Worm (Caenorhabditis elegans): ENCODE results near the gene scc-1.

The scc-1 gene

DNA sequence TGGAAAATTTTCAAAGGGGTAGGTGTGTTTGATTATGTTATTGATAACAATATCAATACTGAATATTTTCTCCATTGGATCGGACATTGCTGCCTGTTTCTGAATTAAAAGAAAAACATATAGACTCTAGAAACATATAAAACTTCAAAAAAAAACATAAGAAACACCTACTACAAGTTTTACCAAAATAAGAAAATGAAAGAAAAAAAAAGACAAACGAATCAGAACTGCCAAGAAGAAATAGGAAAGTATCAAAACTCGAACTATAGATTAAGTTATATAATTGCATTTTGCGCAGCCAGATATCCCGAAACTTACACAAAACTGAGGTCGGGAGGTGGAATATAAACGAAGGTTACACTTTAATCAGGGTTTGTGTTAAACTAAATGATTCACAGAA lies 33.2 kb upstream of the scc-1 start, which contains the start of gene T05A7.11:
T05A7.11 (minus strand) TSS at position 101 of the 400 bp plus-strand sequence.
- no peak for TF ChIP-seq ref-2 (tag; optimal IDR thresholded peaks at IDR 0.05)
- TF ChIP-seq pqm-1 (tag; optimal IDR thresholded peaks at IDR 0.05): no peak
- TF ChIP-seq tbx-2 (tag; optimal IDR thresholded peaks at IDR 0.05): no peak
- no peak for TF ChIP-seq sox-2 (GFP tag; IDR thresholded peaks at IDR 0.05)
- no peak for TF ChIP-seq sox-4 (tag; optimal IDR thresholded peaks at IDR 0.05)
- TF ChIP-seq ceh-45 (GFP tag; IDR thresholded peaks at IDR 0.05): no peak
- TF ChIP-seq ceh-22 (tag; optimal IDR thresholded peaks at IDR 0.05): no peak

- TF ChIP-seq C08G9.2 (tag; optimal IDR thresholded peaks at IDR 0.05) (no peak), ttx-3 (tag; optimal IDR thresholded peaks at IDR 0.05) (no peak), ceh-2 (tag; optimal IDR thresholded peaks at IDR 0.05) (no peak), ama-1 (optimal IDR thresholded peaks at IDR 0.05) (no peak), fkh-6 (tag; optimal IDR thresholded peaks at IDR 0.05) (no peak), ceh-18 (tag; optimal IDR thresholded peaks at IDR 0.05) (no peak), ref-2 (tag; optimal IDR thresholded peaks at IDR 0.05) (no peak)
Observed at ce11 chrII:4667572-4667971, 30.9 kb upstream of the scc-1 start, which contains the start of gene fut-5. Gene fut-5 (minus strand): TSS chrII:4667672.

ce11 chrII:4671692-4672091 lies 26.8 kb upstream of the scc-1 start, which contains the start of gene T05A7.6:
Gene T05A7.6 (minus strand): TSS chrII:4671792.
- no peak for TF ChIP-seq unc-86 (tag; optimal IDR thresholded peaks at IDR 0.05)
- TF ChIP-seq ets-4 (tag; optimal IDR thresholded peaks at IDR 0.05): no peak
- no peak for TF ChIP-seq hlh-15 (tag; optimal IDR thresholded peaks at IDR 0.05)
- no peak for TF ChIP-seq pha-2 (tag; optimal IDR thresholded peaks at IDR 0.05)
- no peak for TF ChIP-seq madf-2 (tag; optimal IDR thresholded peaks at IDR 0.05)
- TF ChIP-seq elt-4 (tag; optimal IDR thresholded peaks at IDR 0.05): no peak
- no peak for TF ChIP-seq ahr-1 (tag; optimal IDR thresholded peaks at IDR 0.05)
- no peak for TF ChIP-seq T23F11.4 (GFP tag; optimal IDR thresholded peaks at IDR 0.05)

DNA sequence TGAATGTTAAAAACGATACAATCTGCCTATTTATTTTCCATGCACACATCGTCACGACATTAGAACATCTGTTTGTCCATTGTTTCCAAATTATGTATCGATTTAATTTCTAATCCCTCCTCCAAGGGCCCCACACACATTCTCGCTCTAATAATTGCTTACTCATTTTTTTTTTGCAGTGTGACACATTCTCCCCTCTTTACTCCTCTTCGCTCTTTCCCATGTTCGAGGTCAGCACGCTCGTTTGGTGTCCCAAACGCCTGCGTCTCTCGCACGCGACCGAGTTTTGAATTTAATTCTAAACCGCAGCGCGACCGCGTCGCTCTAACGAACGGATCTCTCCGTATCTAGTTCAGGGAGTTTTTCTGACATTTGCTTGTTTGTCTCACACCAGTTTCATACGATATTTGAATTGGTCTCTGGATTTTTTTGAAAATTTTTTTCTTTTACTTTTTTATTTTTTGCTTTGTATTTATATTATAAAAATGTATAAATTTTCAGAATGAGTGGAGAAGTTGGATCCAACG lies 25.9 kb upstream of the scc-1 start, which contains the start of the genes clec-140 and hmg-11:
clec-140 (plus strand) TSS at position 477 of the 527 bp plus-strand sequence.
hmg-11 (plus strand) TSS at position 502 of the 527 bp plus-strand sequence.
- TF ChIP-seq pha-4 (tag; optimal IDR thresholded peaks at IDR 0.05) (no peak), tbx-7 (tag; optimal IDR thresholded peaks at IDR 0.05) (no peak), nfya-1 (tag; optimal IDR thresholded peaks at IDR 0.05) (peak; percentile 64), K02D7.2 (tag; optimal IDR thresholded peaks at IDR 0.05) (no peak), hlh-8 (tag; optimal IDR thresholded peaks at IDR 0.05) (peak; percentile 52), che-1 (tag; optimal IDR thresholded peaks at IDR 0.05) (no peak), Y22D7AL.16 (tag; optimal IDR thresholded peaks at IDR 0.05) (no peak), hlh-6 (tag; optimal IDR thresholded peaks at IDR 0.05) (no peak), ama-1 (optimal IDR thresholded peaks at IDR 0.05) (no peak), ceh-24 (tag; optimal IDR thresholded peaks at IDR 0.05) (no peak), rnt-1 (tag; optimal IDR thresholded peaks at IDR 0.05) (peak; percentile 68), sox-4 (tag; optimal IDR thresholded peaks at IDR 0.05) (no peak), fkh-6 (tag; optimal IDR thresholded peaks at IDR 0.05) (no peak), ceh-31 (tag; optimal IDR thresholded peaks at IDR 0.05) (peak; percentile 63), tbx-2 (tag; optimal IDR thresholded peaks at IDR 0.05) (peak; percentile 71), hlh-13 (GFP tag; optimal IDR thresholded peaks at IDR 0.05) (no peak), unc-3 (GFP tag; conservative IDR thresholded peaks at IDR 0.05) (no peak), unc-3 (tag; optimal IDR thresholded peaks at IDR 0.05) (no peak), mec-3 (tag; optimal IDR thresholded peaks at IDR 0.05; ENCODE audit: borderline replicate concordance) (no peak), ceh-45 (GFP tag; IDR thresholded peaks at IDR 0.05) (no peak), ttx-3 (tag; optimal IDR thresholded peaks at IDR 0.05) (no peak), syd-9 (tag; optimal IDR thresholded peaks at IDR 0.05) (peak; percentile 37), fkh-10 (GFP tag; optimal IDR thresholded peaks at IDR 0.05) (no peak), ceh-6 (GFP tag; optimal IDR thresholded peaks at IDR 0.05) (no peak), lin-11 (tag; optimal IDR thresholded peaks at IDR 0.05) (no peak), ahr-1 (tag; optimal IDR thresholded peaks at IDR 0.05) (no peak), nhr-232 (tag; optimal IDR thresholded peaks at IDR 0.05) (no peak), dmd-4 (tag; optimal IDR thresholded peaks at IDR 0.05; ENCODE audit: borderline replicate concordance) (no peak), sdc-2 (tag; optimal IDR thresholded peaks at IDR 0.05) (no peak), elt-2 (tag; optimal IDR thresholded peaks at IDR 0.05) (peak; percentile 43), sox-2 (GFP tag; IDR thresholded peaks at IDR 0.05) (peak; percentile 33; the same call in 1 of the 2 replicates), unc-42 (tag; optimal IDR thresholded peaks at IDR 0.05) (peak; percentile 93), T23F11.4 (GFP tag; optimal IDR thresholded peaks at IDR 0.05) (no peak), pha-2 (tag; optimal IDR thresholded peaks at IDR 0.05) (no peak), dve-1 (tag; optimal IDR thresholded peaks at IDR 0.05) (no peak), ceh-34 (tag; optimal IDR thresholded peaks at IDR 0.05) (no peak)
